Worm (Caenorhabditis elegans): ENCODE results near the gene hst-1.

- no peak for TF ChIP-seq lin-11 (tag; optimal IDR thresholded peaks at IDR 0.05)
- TF ChIP-seq dve-1 (tag; optimal IDR thresholded peaks at IDR 0.05): no peak
- no peak for TF ChIP-seq elt-2 (tag; optimal IDR thresholded peaks at IDR 0.05)
- TF ChIP-seq sdc-2 (tag; optimal IDR thresholded peaks at IDR 0.05): no peak
- no peak for TF ChIP-seq nfya-1 (tag; optimal IDR thresholded peaks at IDR 0.05)
- TF ChIP-seq ceh-14 (tag; optimal IDR thresholded peaks at IDR 0.05): no peak
- no peak for TF ChIP-seq odd-2 (tag; optimal IDR thresholded peaks at IDR 0.05)
- TF ChIP-seq pqm-1 (tag; optimal IDR thresholded peaks at IDR 0.05): no peak
- no peak for TF ChIP-seq tbx-2 (tag; optimal IDR thresholded peaks at IDR 0.05)
- no peak for TF ChIP-seq ceh-2 (tag; optimal IDR thresholded peaks at IDR 0.05)
- TF ChIP-seq sox-4 (tag; optimal IDR thresholded peaks at IDR 0.05): no peak
- TF ChIP-seq F13H6.1 (tag; optimal IDR thresholded peaks at IDR 0.05): no peak
Observed at ce11 chrIV:8705504-8705903, 14.2 kb upstream of the hst-1 start, which contains the start of gene H23L24.4.

Measured in whole organism, late embryonic.